Fruit fly (Drosophila melanogaster) whole organism, embryonic: Measurements from ENCODE around the gene Eip75B.

Experiments
- Asciz ChIP-seq: fragments of 200-800 bp; sonication (Bioruptor generic); optimal IDR thresholded peaks from 2 replicates; lab custom pipeline; 2017; ENCODE audit warnings: missing biosample characterization, mild to moderate bottlenecking, missing genetic modification characterization, missing genetic modification reagents
- Awh ChIP-seq: fragments of 200-800 bp; sonication (Bioruptor generic); IDR thresholded peaks from 2 replicates; pipeline ENCODE4, ENCODE4 v1.3.6; 2022; ENCODE audit warnings: missing biosample characterization, missing genetic modification characterization
- CG11085 ChIP-seq: fragments of 200-800 bp; sonication (Bioruptor generic); IDR thresholded peaks from 2 replicates; pipeline ENCODE4 v1.3.6; 2022; ENCODE audit warnings: missing biosample characterization, missing genetic modification characterization
- CG12391 ChIP-seq: fragments of 200-800 bp; sonication (Bioruptor generic); optimal IDR thresholded peaks from 3 replicates; lab custom pipeline; 2018; ENCODE audit warnings: missing biosample characterization, mild to moderate bottlenecking, missing genetic modification characterization, moderate library complexity
- CG12659 ChIP-seq: fragments of 200-800 bp; sonication (Bioruptor generic); optimal IDR thresholded peaks from 3 replicates; lab custom pipeline; 2017; ENCODE audit warnings: mild to moderate bottlenecking, missing biosample characterization, missing genetic modification reagents, missing genetic modification characterization
- CG14860 ChIP-seq: fragments of 200-800 bp; sonication (Bioruptor generic); IDR thresholded peaks from 3 replicates; pipeline ENCODE4 v1.3.6; 2022; ENCODE audit warnings: missing biosample characterization, missing genetic modification characterization; ENCODE audit not compliant: partially characterized antibody
- CG15479 ChIP-seq: fragments of 200-800 bp; sonication (Bioruptor generic); optimal IDR thresholded peaks from 3 replicates; lab custom pipeline; 2019; ENCODE audit warnings: missing biosample characterization, mild to moderate bottlenecking, missing genetic modification characterization, moderate library complexity
- CG15601 ChIP-seq: fragments of 200-800 bp; sonication (Bioruptor generic); optimal IDR thresholded peaks from 3 replicates; lab custom pipeline; 2019; ENCODE audit warnings: missing biosample characterization, mild to moderate bottlenecking, missing genetic modification characterization, moderate library complexity
- CG1603 ChIP-seq: fragments of 200-800 bp; sonication (Bioruptor generic); optimal IDR thresholded peaks from 2 replicates; lab custom pipeline; 2019; ENCODE audit warnings: missing biosample characterization, mild to moderate bottlenecking, missing genetic modification characterization, moderate library complexity
- CG30020 ChIP-seq: fragments of 200-800 bp; optimal IDR thresholded peaks from 2 replicates; lab custom pipeline; 2019; ENCODE audit warnings: missing biosample characterization, mild to moderate bottlenecking, missing genetic modification characterization, moderate library complexity
- CG31388 ChIP-seq: fragments of 200-800 bp; sonication (Bioruptor generic); optimal IDR thresholded peaks from 2 replicates; lab custom pipeline; 2016; ENCODE audit warnings: missing biosample characterization, missing genetic modification characterization
- CG34376 ChIP-seq: fragments of 200-800 bp; sonication (Bioruptor generic); optimal IDR thresholded peaks from 2 replicates; lab custom pipeline; 2018; ENCODE audit warnings: missing biosample characterization, mild to moderate bottlenecking, missing genetic modification characterization
- CG5180 ChIP-seq: fragments of 200-800 bp; sonication (Bioruptor generic); optimal IDR thresholded peaks from 3 replicates; lab custom pipeline; 2017; ENCODE audit warnings: missing biosample characterization, missing genetic modification characterization, mild to moderate bottlenecking, moderate library complexity, missing genetic modification reagents
- CG6689 ChIP-seq: fragments of 200-800 bp; sonication (Bioruptor generic); IDR thresholded peaks from 2 replicates; pipeline ENCODE4 v1.3.6; 2022; ENCODE audit warnings: missing biosample characterization, missing genetic modification characterization
- CG7963 ChIP-seq: fragments of 200-800 bp; sonication (Bioruptor generic); IDR thresholded peaks from 3 replicates; pipeline ENCODE4 v1.3.6; 2022; ENCODE audit warnings: missing biosample characterization, missing genetic modification characterization; ENCODE audit not compliant: partially characterized antibody
- CG8290 ChIP-seq, 3 experiments: fragments of 200-800 bp; sonication (Bioruptor generic); optimal IDR thresholded peaks; 2 replicates each; lab custom pipeline; 2016 to 2019; ENCODE audit warnings: missing biosample characterization in 3 of 3, missing genetic modification characterization in 3 of 3, mild to moderate bottlenecking in 2 of 3, moderate library complexity in 1 of 3
- CG8944 ChIP-seq: fragments of 200-800 bp; sonication (Bioruptor generic); optimal IDR thresholded peaks from 3 replicates; lab custom pipeline; 2016; ENCODE audit warnings: missing biosample characterization, missing genetic modification characterization
- CTCF ChIP-seq: fragments of 200-800 bp; sonication (Bioruptor generic); optimal IDR thresholded peaks from 2 replicates; lab custom pipeline; 2017; ENCODE audit warnings: missing biosample characterization, mild to moderate bottlenecking, missing genetic modification characterization, moderate library complexity
- Doc3 ChIP-seq: fragments of 200-800 bp; sonication (Bioruptor generic); IDR thresholded peaks from 3 replicates; pipeline ENCODE4 v1.3.6; 2022; ENCODE audit warnings: missing biosample characterization, missing genetic modification characterization; ENCODE audit not compliant: partially characterized antibody
- Fer1 ChIP-seq: fragments of 200-800 bp; sonication (Bioruptor generic); optimal IDR thresholded peaks from 2 replicates; lab custom pipeline; 2017; ENCODE audit warnings: missing biosample characterization, mild to moderate bottlenecking, missing genetic modification characterization
- Fer3 ChIP-seq: fragments of 200-800 bp; sonication (Bioruptor generic); optimal IDR thresholded peaks from 2 replicates; lab custom pipeline; 2018; ENCODE audit warnings: missing biosample characterization, mild to moderate bottlenecking, missing genetic modification characterization, moderate library complexity
- Gsc ChIP-seq: fragments of 200-800 bp; sonication (Bioruptor generic); IDR thresholded peaks from 2 replicates; pipeline ENCODE4 v1.3.6; 2022; ENCODE audit warnings: missing biosample characterization, missing genetic modification characterization
- HLH4C ChIP-seq: fragments of 200-800 bp; sonication (Bioruptor generic); IDR thresholded peaks from 3 replicates; pipeline ENCODE4 v1.3.6; 2022; ENCODE audit warnings: missing biosample characterization, missing genetic modification characterization; ENCODE audit not compliant: partially characterized antibody
- MBD-R2 ChIP-seq: fragments of 200-800 bp; sonication (Bioruptor generic); IDR thresholded peaks from 2 replicates; pipeline ENCODE4 v1.3.6; 2022; ENCODE audit warnings: missing biosample characterization, missing genetic modification characterization
- Nf-YB ChIP-seq: fragments of 200-800 bp; sonication (Bioruptor generic); optimal IDR thresholded peaks from 3 replicates; lab custom pipeline; 2019; ENCODE audit warnings: missing biosample characterization, mild to moderate bottlenecking, missing genetic modification characterization, moderate library complexity
- Scr ChIP-seq: fragments of 200-800 bp; sonication (Bioruptor generic); IDR thresholded peaks from 2 replicates; pipeline ENCODE4 v1.3.6; 2022; ENCODE audit warnings: missing biosample characterization, missing genetic modification characterization; ENCODE audit not compliant: partially characterized antibody
- amos ChIP-seq: fragments of 200-800 bp; sonication (Bioruptor generic); IDR thresholded peaks from 2 replicates; pipeline ENCODE4 v1.3.6; 2022; ENCODE audit warnings: missing biosample characterization, missing genetic modification characterization; ENCODE audit not compliant: partially characterized antibody
- ase ChIP-seq: fragments of 200-800 bp; sonication (Bioruptor generic); IDR thresholded peaks from 3 replicates; pipeline ENCODE4 v1.3.6; 2022; ENCODE audit warnings: missing biosample characterization, missing genetic modification characterization
- ash1 ChIP-seq: fragments of 200-800 bp; sonication (Bioruptor generic); optimal IDR thresholded peaks from 2 replicates; lab custom pipeline; 2018; ENCODE audit warnings: missing biosample characterization, mild to moderate bottlenecking, missing genetic modification characterization
- chinmo ChIP-seq: fragments of 200-800 bp; sonication (Bioruptor generic); IDR thresholded peaks from 4 replicates; pipeline ENCODE4 v1.3.6; 2022; ENCODE audit warnings: missing biosample characterization, missing genetic modification characterization; ENCODE audit not compliant: partially characterized antibody
- crc ChIP-seq: fragments of 200-800 bp; sonication (Bioruptor generic); optimal IDR thresholded peaks from 2 replicates; lab custom pipeline; 2016; ENCODE audit warnings: missing biosample characterization, missing genetic modification characterization
- crp ChIP-seq, 2 experiments: fragments of 200-800 bp; sonication (Bioruptor generic); optimal IDR thresholded peaks; 2 replicates in 1 of 2; 3 replicates in 1 of 2; lab custom pipeline; 2017; ENCODE audit warnings: missing biosample characterization in 2 of 2, missing genetic modification characterization in 2 of 2, mild to moderate bottlenecking in 1 of 2, moderate library complexity in 1 of 2
- danr ChIP-seq: fragments of 200-800 bp; sonication (Bioruptor generic); IDR thresholded peaks from 2 replicates; pipeline ENCODE4 v1.3.6; 2022; ENCODE audit warnings: missing biosample characterization, missing genetic modification characterization
- dmrt99B ChIP-seq: fragments of 200-800 bp; sonication (Bioruptor generic); optimal IDR thresholded peaks from 2 replicates; lab custom pipeline; 2018; ENCODE audit warnings: missing biosample characterization, mild to moderate bottlenecking, missing genetic modification characterization, moderate library complexity
- fd96Cb ChIP-seq: fragments of 200-800 bp; sonication (Bioruptor generic); optimal IDR thresholded peaks from 2 replicates; lab custom pipeline; 2018; ENCODE audit warnings: missing biosample characterization, mild to moderate bottlenecking, missing genetic modification characterization, moderate library complexity
- grau ChIP-seq: fragments of 200-800 bp; optimal IDR thresholded peaks from 3 replicates; lab custom pipeline; 2019; ENCODE audit warnings: missing biosample characterization, mild to moderate bottlenecking, missing genetic modification characterization, moderate library complexity
- kah ChIP-seq: fragments of 200-800 bp; sonication (Bioruptor generic); optimal IDR thresholded peaks from 2 replicates; lab custom pipeline; 2018; ENCODE audit warnings: missing biosample characterization, mild to moderate bottlenecking, missing genetic modification characterization
- mld ChIP-seq: fragments of 200-800 bp; sonication (Bioruptor generic); IDR thresholded peaks from 3 replicates; pipeline ENCODE4 v1.3.6; 2022; ENCODE audit warnings: missing biosample characterization, missing genetic modification characterization; ENCODE audit not compliant: partially characterized antibody
- onecut ChIP-seq: fragments of 200-800 bp; sonication (Bioruptor generic); IDR thresholded peaks from 2 replicates; pipeline ENCODE4 v1.3.6; 2022; ENCODE audit warnings: missing biosample characterization, missing genetic modification characterization
- org-1 ChIP-seq: fragments of 200-800 bp; sonication (Bioruptor generic); optimal IDR thresholded peaks from 2 replicates; lab custom pipeline; 2017; ENCODE audit warnings: missing biosample characterization, missing genetic modification characterization
- ro ChIP-seq: fragments of 200-800 bp; sonication (Bioruptor generic); IDR thresholded peaks from 2 replicates; pipeline ENCODE4 v1.3.6; 2022; ENCODE audit warnings: missing biosample characterization, missing genetic modification characterization
- row ChIP-seq: fragments of 200-800 bp; sonication (Bioruptor generic); IDR thresholded peaks from 3 replicates; pipeline ENCODE4 v1.3.6; 2022; ENCODE audit warnings: missing biosample characterization, missing genetic modification characterization
- run ChIP-seq: fragments of 200-800 bp; sonication (Bioruptor generic); optimal IDR thresholded peaks from 3 replicates; lab custom pipeline; 2018; ENCODE audit warnings: missing biosample characterization, mild to moderate bottlenecking, missing genetic modification characterization
- sima ChIP-seq: fragments of 200-800 bp; sonication (Bioruptor generic); optimal IDR thresholded peaks from 2 replicates; lab custom pipeline; 2016; ENCODE audit warnings: missing biosample characterization, missing genetic modification characterization
- sqz ChIP-seq: fragments of 200-800 bp; sonication (Bioruptor generic); optimal IDR thresholded peaks from 3 replicates; lab custom pipeline; 2018; ENCODE audit warnings: missing biosample characterization, mild to moderate bottlenecking, missing genetic modification characterization
- tll ChIP-seq, 2 experiments: fragments of 200-800 bp in 1 of 2; fragments of >200 bp in 1 of 2; sonication (Bioruptor generic) in 1 of 2; optimal IDR thresholded peaks; 2 replicates each; lab custom pipeline; 2017 to 2019; ENCODE audit warnings: missing biosample characterization in 2 of 2, missing genetic modification characterization in 2 of 2, mild to moderate bottlenecking in 1 of 2, moderate library complexity in 1 of 2
- unpg ChIP-seq: fragments of 200-800 bp; sonication (Bioruptor generic); optimal IDR thresholded peaks from 3 replicates; lab custom pipeline; 2018; ENCODE audit warnings: missing biosample characterization, mild to moderate bottlenecking, missing genetic modification characterization, moderate library complexity
- vfl ChIP-seq: fragments of 200-800 bp; sonication (Bioruptor generic); optimal IDR thresholded peaks from 2 replicates; lab custom pipeline; 2016; ENCODE audit warnings: missing biosample characterization, missing genetic modification characterization
- zfh1 ChIP-seq: fragments of 200-800 bp; sonication (Bioruptor generic); IDR thresholded peaks from 3 replicates; pipeline ENCODE4 v1.3.6; 2022; ENCODE audit warnings: missing biosample characterization, missing genetic modification characterization

Eip75B gene

DNA sequence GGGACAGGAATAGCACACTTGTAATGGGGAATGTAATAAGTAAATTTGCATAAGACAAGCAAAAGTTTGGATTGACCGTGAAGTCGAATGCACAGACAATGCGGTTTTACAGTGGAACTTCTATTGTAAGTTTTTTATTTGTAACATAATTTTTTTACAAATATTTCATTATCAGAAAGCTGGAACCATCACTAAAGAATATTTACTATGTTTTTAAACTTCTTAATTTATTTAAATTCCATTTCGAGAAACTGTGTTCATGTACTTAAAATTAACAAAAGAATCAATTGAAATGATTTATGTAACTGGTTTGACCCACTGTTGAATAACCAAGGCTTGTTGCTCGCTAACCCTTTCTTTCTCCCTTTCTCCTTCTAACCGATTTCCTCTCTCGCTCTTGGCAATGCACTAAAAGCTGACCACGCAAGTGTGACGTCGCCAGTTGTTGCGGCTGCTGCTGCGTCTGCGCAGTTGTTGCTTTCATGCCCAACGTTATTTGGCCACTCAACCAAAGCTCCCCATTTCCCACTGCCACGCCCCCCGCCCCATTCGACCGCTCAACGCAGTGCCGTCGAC, 37.0 kb upstream of the Eip75B start (continued):
- no peak for TF ChIP-seq org-1 (GFP tag; lab: Kevin White, UChicago)
- TF ChIP-seq crp (GFP tag; optimal IDR thresholded peaks at IDR 0.05; lab: Kevin White, UChicago) = no peak
- no peak for TF ChIP-seq Scr
- peak; percentile 6 for TF ChIP-seq run
- peak; percentile 0 for TF ChIP-seq CG1603 (tag; lab: Kevin White, UChicago)
- TF ChIP-seq ash1 = no peak
- no peak for TF ChIP-seq sima (GFP tag; lab: Kevin White, UChicago)
- TF ChIP-seq ro (GFP tag; lab: Robert Waterston, UW) = no peak
- TF ChIP-seq chinmo (GFP tag; lab: Robert Waterston, UW) = 0 out of 4 replicates have a peak, but pooled peaks have one; percentile 27
- TF ChIP-seq tll (GFP tag; optimal IDR thresholded peaks at IDR 0.05; lab: Kevin White, UChicago) = no peak
- 0 out of 3 replicates have a peak, but pooled peaks have one; percentile 5 for TF ChIP-seq zfh1
- TF ChIP-seq Nf-YB = no peak
- TF ChIP-seq Fer1 (GFP tag; lab: Kevin White, UChicago) = no peak
- TF ChIP-seq danr (GFP tag; lab: Robert Waterston, UW) = no peak
- no peak for TF ChIP-seq CTCF (GFP tag; lab: Kevin White, UChicago)
- no peak for TF ChIP-seq CG34376 (GFP tag; lab: Kevin White, UChicago)
- no peak for TF ChIP-seq CG8290 (GFP tag; optimal IDR thresholded peaks at IDR 0.05; lab: Kevin White, UChicago)
- no peak for TF ChIP-seq CG8290 (tag; optimal IDR thresholded peaks at IDR 0.05; lab: Kevin White, UChicago)
- no peak for TF ChIP-seq sqz
- no peak for TF ChIP-seq CG15601 (tag; lab: Kevin White, UChicago)
- TF ChIP-seq CG15479 (GFP tag; lab: Kevin White, UChicago) = no peak
- peak; percentile 29 for TF ChIP-seq unpg (GFP tag; lab: Kevin White, UChicago)
- TF ChIP-seq mld (GFP tag; lab: Robert Waterston, UW) = no peak
- peak; percentile 27 for TF ChIP-seq dmrt99B (tag; lab: Kevin White, UChicago)
- no peak for TF ChIP-seq Fer3 (tag; lab: Kevin White, UChicago)
- no peak for TF ChIP-seq CG12659 (GFP tag; lab: Kevin White, UChicago)
- no peak for TF ChIP-seq amos (GFP tag; lab: Robert Waterston, UW)
- TF ChIP-seq CG30020 = no peak
- TF ChIP-seq HLH4C = no peak
- TF ChIP-seq ase (GFP tag; lab: Robert Waterston, UW) = no peak
- no peak for TF ChIP-seq grau (tag; lab: Kevin White, UChicago)
- TF ChIP-seq MBD-R2 (GFP tag; lab: Robert Waterston, UW) = no peak
- no peak for TF ChIP-seq CG31388 (GFP tag; lab: Kevin White, UChicago)
- TF ChIP-seq CG12391 (tag; lab: Kevin White, UChicago) = no peak
- TF ChIP-seq CG7963 (GFP tag; lab: Robert Waterston, UW) = no peak
- no peak for TF ChIP-seq CG5180 (GFP tag; lab: Kevin White, UChicago)
- TF ChIP-seq onecut = no peak
- TF ChIP-seq Doc3 (GFP tag; lab: Robert Waterston, UW) = no peak
- no peak for TF ChIP-seq fd96Cb (tag; lab: Kevin White, UChicago)
- 0 out of 3 replicates have a peak, but pooled peaks have one; percentile 10 for TF ChIP-seq row
- TF ChIP-seq CG6689 (GFP tag; lab: Robert Waterston, UW) = peak; percentile 30; the same call in 1 of the 2 replicates
- no peak for TF ChIP-seq CG11085 (GFP tag; lab: Robert Waterston, UW)
- TF ChIP-seq kah (GFP tag; lab: Kevin White, UChicago) = no peak
- no peak for TF ChIP-seq Gsc (GFP tag; lab: Robert Waterston, UW)
- no peak for TF ChIP-seq CG8944
- TF ChIP-seq CG14860 = no peak
- no peak for TF ChIP-seq crc (GFP tag; lab: Kevin White, UChicago)
- TF ChIP-seq vfl (GFP tag; lab: Kevin White, UChicago) = no peak
- TF ChIP-seq Asciz (GFP tag; lab: Kevin White, UChicago) = peak; percentile 4
- TF ChIP-seq Awh (GFP tag; lab: Robert Waterston, UW) = no peak
